Worm (Caenorhabditis elegans): Measurements from ENCODE around the gene daf-12.

The daf-12 gene

DNA sequence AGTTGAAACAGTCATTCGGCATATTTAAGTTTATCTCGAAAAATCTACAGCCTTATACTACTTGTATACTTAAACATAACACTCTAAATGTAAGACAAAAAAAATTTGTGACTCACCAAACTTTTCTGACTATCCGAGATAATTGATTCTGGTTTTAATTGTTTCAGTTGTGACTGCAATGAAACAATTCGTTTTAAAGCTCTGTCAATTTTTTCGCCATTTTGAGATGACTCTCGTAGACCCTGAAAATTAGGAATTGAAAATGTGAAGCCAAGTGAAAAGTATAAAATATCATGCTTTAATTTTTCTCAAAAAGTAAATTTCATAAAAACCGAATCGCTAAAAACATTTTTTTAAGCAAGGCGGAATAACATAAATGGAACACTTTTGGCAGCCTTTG is 68.6 kb downstream of the daf-12 start:
- TF ChIP-seq ceh-14 (tag; optimal IDR thresholded peaks at IDR 0.05) (no peak), tbx-7 (tag; optimal IDR thresholded peaks at IDR 0.05) (no peak), rnt-1 (tag; optimal IDR thresholded peaks at IDR 0.05) (no peak), Y22D7AL.16 (tag; optimal IDR thresholded peaks at IDR 0.05) (no peak), ceh-45 (GFP tag; IDR thresholded peaks at IDR 0.05) (no peak), gmeb-2 (tag; optimal IDR thresholded peaks at IDR 0.05) (no peak), ceh-18 (tag; optimal IDR thresholded peaks at IDR 0.05) (no peak), odd-2 (tag; optimal IDR thresholded peaks at IDR 0.05) (no peak), sox-4 (tag; optimal IDR thresholded peaks at IDR 0.05) (no peak), ztf-16 (tag; optimal IDR thresholded peaks at IDR 0.05) (no peak), ceh-6 (GFP tag; optimal IDR thresholded peaks at IDR 0.05) (no peak), ref-2 (tag; optimal IDR thresholded peaks at IDR 0.05) (no peak), ttx-3 (tag; optimal IDR thresholded peaks at IDR 0.05) (no peak)

DNA sequence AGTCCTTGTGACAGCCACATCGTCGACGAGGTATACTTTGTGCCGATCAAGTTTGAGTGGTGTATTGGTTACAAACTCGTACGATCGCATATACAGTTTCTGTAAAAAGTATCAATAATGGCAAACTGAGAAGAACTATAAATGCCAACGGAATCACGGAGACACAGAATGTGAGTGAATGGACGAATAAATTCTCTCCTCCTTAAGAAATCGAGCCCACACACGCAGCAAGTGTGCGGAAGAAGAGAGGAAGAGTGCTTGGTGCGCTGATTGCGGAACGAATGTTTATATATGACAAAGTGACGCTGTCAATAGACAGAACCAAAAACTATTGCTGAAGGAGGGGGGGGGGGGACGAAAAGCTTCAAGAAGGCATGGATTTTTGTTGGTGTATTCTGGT is 76.1 kb downstream of the daf-12 start, which contains the start of gene rhgf-1:
Gene rhgf-1 (minus strand): TSS at position 101 of the 400 bp plus-strand sequence.
- TF ChIP-seq C38D4.7 (GFP tag; optimal IDR thresholded peaks at IDR 0.05) (no peak), ceh-31 (tag; optimal IDR thresholded peaks at IDR 0.05) (no peak), hlh-13 (GFP tag; optimal IDR thresholded peaks at IDR 0.05) (no peak), ttx-3 (tag; optimal IDR thresholded peaks at IDR 0.05) (no peak), tbx-2 (tag; optimal IDR thresholded peaks at IDR 0.05) (no peak), eyg-1 (tag; optimal IDR thresholded peaks at IDR 0.05) (no peak), lin-11 (tag; optimal IDR thresholded peaks at IDR 0.05) (no peak)

All from whole organism, late embryonic.